Fruit fly (Drosophila melanogaster) whole organism, embryonic: ENCODE results near the gene FIG4.

Source experiments
- C15 ChIP-seq: fragments of 200-800 bp; sonication (Bioruptor generic); IDR thresholded peaks from 3 replicates; pipeline ENCODE4 v1.3.6; 2022; ENCODE audit warnings: missing biosample characterization, missing genetic modification characterization
- CG10959 ChIP-seq: fragments of 200-800 bp; sonication (Bioruptor generic); IDR thresholded peaks from 2 replicates; pipeline ENCODE4 v1.3.6; 2022; ENCODE audit warnings: missing biosample characterization, missing genetic modification characterization
- CG11504 ChIP-seq: fragments of 200-800 bp; sonication (Bioruptor generic); optimal IDR thresholded peaks from 3 replicates; lab custom pipeline; 2019; ENCODE audit warnings: missing biosample characterization, mild to moderate bottlenecking, missing genetic modification characterization, moderate library complexity
- CG11560 ChIP-seq: fragments of 200-800 bp; sonication (Bioruptor generic); IDR thresholded peaks from 3 replicates; pipeline ENCODE4 v1.3.6; 2022; ENCODE audit warnings: missing biosample characterization, missing genetic modification characterization
- CG14667 ChIP-seq: fragments of 200-800 bp; sonication (Bioruptor generic); IDR thresholded peaks from 2 replicates; pipeline ENCODE4 v1.3.6; 2022; ENCODE audit warnings: missing biosample characterization, missing genetic modification characterization
- CG15269 ChIP-seq: fragments of 200-800 bp; sonication (Bioruptor generic); optimal IDR thresholded peaks from 2 replicates; lab custom pipeline; 2018; ENCODE audit warnings: missing biosample characterization, mild to moderate bottlenecking, missing genetic modification characterization, moderate library complexity
- CG17361 ChIP-seq: fragments of 200-800 bp; sonication (Bioruptor generic); IDR thresholded peaks from 3 replicates; pipeline ENCODE4 v1.3.6; 2022; ENCODE audit warnings: missing biosample characterization, missing genetic modification characterization
- CG17829 ChIP-seq: fragments of 200-800 bp; optimal IDR thresholded peaks from 2 replicates; lab custom pipeline; 2019; ENCODE audit warnings: missing biosample characterization, mild to moderate bottlenecking, missing genetic modification characterization, moderate library complexity
- CG18262 ChIP-seq: fragments of 200-800 bp; optimal IDR thresholded peaks from 3 replicates; lab custom pipeline; 2019; ENCODE audit warnings: missing biosample characterization, mild to moderate bottlenecking, missing genetic modification characterization, moderate library complexity
- CG2129 ChIP-seq: fragments of 200-800 bp; sonication (Bioruptor generic); IDR thresholded peaks from 2 replicates; pipeline ENCODE4 v1.3.6; 2022; ENCODE audit warnings: missing biosample characterization, missing genetic modification characterization; ENCODE audit not compliant: partially characterized antibody
- CG34376 ChIP-seq: fragments of 200-800 bp; sonication (Bioruptor generic); optimal IDR thresholded peaks from 2 replicates; lab custom pipeline; 2018; ENCODE audit warnings: missing biosample characterization, mild to moderate bottlenecking, missing genetic modification characterization
- CG4820 ChIP-seq: fragments of 200-800 bp; sonication (Bioruptor generic); optimal IDR thresholded peaks from 3 replicates; lab custom pipeline; 2016; ENCODE audit warnings: missing biosample characterization, missing genetic modification characterization
- CG6254 ChIP-seq: fragments of 200-800 bp; sonication (Bioruptor generic); optimal IDR thresholded peaks from 3 replicates; lab custom pipeline; 2017; ENCODE audit warnings: mild to moderate bottlenecking, missing biosample characterization, missing genetic modification reagents, missing genetic modification characterization
- CG6689 ChIP-seq: fragments of 200-800 bp; sonication (Bioruptor generic); IDR thresholded peaks from 2 replicates; pipeline ENCODE4 v1.3.6; 2022; ENCODE audit warnings: missing biosample characterization, missing genetic modification characterization
- CG7745 ChIP-seq: fragments of 200-800 bp; sonication (Bioruptor generic); optimal IDR thresholded peaks from 2 replicates; lab custom pipeline; 2018; ENCODE audit warnings: missing biosample characterization, mild to moderate bottlenecking, missing genetic modification characterization, moderate library complexity
- CG8765 ChIP-seq: fragments of 200-800 bp; sonication (Bioruptor generic); IDR thresholded peaks from 2 replicates; pipeline ENCODE4 v1.3.6; 2022; ENCODE audit warnings: missing biosample characterization, missing genetic modification characterization
- CG8944 ChIP-seq: fragments of 200-800 bp; sonication (Bioruptor generic); optimal IDR thresholded peaks from 3 replicates; lab custom pipeline; 2016; ENCODE audit warnings: missing biosample characterization, missing genetic modification characterization
- CHES-1-like ChIP-seq: fragments of 200-800 bp; sonication (Bioruptor generic); optimal IDR thresholded peaks from 2 replicates; lab custom pipeline; 2016; ENCODE audit warnings: missing biosample characterization, missing genetic modification characterization
- CkIIα-i1 ChIP-seq: fragments of 200-800 bp; sonication (Bioruptor generic); IDR thresholded peaks from 2 replicates; pipeline ENCODE4 v1.3.6; 2022; ENCODE audit warnings: missing biosample characterization, missing genetic modification characterization
- D19A ChIP-seq: fragments of 200-800 bp; optimal IDR thresholded peaks from 3 replicates; lab custom pipeline; 2019; ENCODE audit warnings: missing biosample characterization, mild to moderate bottlenecking, missing genetic modification characterization, moderate library complexity
- Elba2 ChIP-seq: fragments of 200-800 bp; sonication (Bioruptor generic); optimal IDR thresholded peaks from 3 replicates; lab custom pipeline; 2016; ENCODE audit warnings: missing biosample characterization, missing genetic modification characterization
- GATAe ChIP-seq: fragments of 200-800 bp; sonication (Bioruptor generic); conservative IDR thresholded peaks from 2 replicates; pipeline ENCODE4 v1.3.6; 2022; ENCODE audit warnings: missing biosample characterization, missing genetic modification characterization
- Hr39 ChIP-seq: fragments of >200 bp; optimal IDR thresholded peaks from 2 replicates; lab custom pipeline; 2017
- Meics ChIP-seq: fragments of 200-800 bp; sonication (Bioruptor generic); optimal IDR thresholded peaks from 2 replicates; lab custom pipeline; 2017; ENCODE audit warnings: missing biosample characterization, mild to moderate bottlenecking, missing genetic modification characterization
- Mrtf ChIP-seq: fragments of 200-800 bp; sonication (Bioruptor generic); IDR thresholded peaks from 3 replicates; pipeline ENCODE4 v1.3.6; 2022; ENCODE audit warnings: missing biosample characterization, missing genetic modification characterization
- NC2α ChIP-seq: fragments of 200-800 bp; sonication (Bioruptor generic); optimal IDR thresholded peaks from 2 replicates; lab custom pipeline; 2016; ENCODE audit warnings: missing biosample characterization, missing genetic modification characterization
- Sox100B ChIP-seq: fragments of 200-800 bp; sonication (Bioruptor generic); optimal IDR thresholded peaks from 3 replicates; lab custom pipeline; 2018; ENCODE audit warnings: missing biosample characterization, mild to moderate bottlenecking, missing genetic modification characterization
- Sox102F ChIP-seq: fragments of 200-800 bp; sonication (Bioruptor generic); optimal IDR thresholded peaks from 2 replicates; lab custom pipeline; 2018; ENCODE audit warnings: missing biosample characterization, mild to moderate bottlenecking, missing genetic modification characterization, moderate library complexity
- aop ChIP-seq: fragments of 200-800 bp; sonication (Bioruptor generic); IDR thresholded peaks from 2 replicates; pipeline ENCODE4 v1.3.6; 2022; ENCODE audit warnings: missing biosample characterization, missing genetic modification characterization
- ase ChIP-seq: fragments of 200-800 bp; sonication (Bioruptor generic); IDR thresholded peaks from 3 replicates; pipeline ENCODE4 v1.3.6; 2022; ENCODE audit warnings: missing biosample characterization, missing genetic modification characterization
- bcd ChIP-seq: fragments of 200-800 bp; sonication (Bioruptor generic); optimal IDR thresholded peaks from 2 replicates; lab custom pipeline; 2017; ENCODE audit warnings: missing biosample characterization, mild to moderate bottlenecking, missing genetic modification characterization
- bigmax ChIP-seq: fragments of 200-800 bp; sonication (Bioruptor generic); optimal IDR thresholded peaks from 2 replicates; lab custom pipeline; 2018; ENCODE audit warnings: missing biosample characterization, mild to moderate bottlenecking, missing genetic modification characterization
- br ChIP-seq: fragments of >200 bp; optimal IDR thresholded peaks from 2 replicates; lab custom pipeline; 2017
- cad ChIP-seq: fragments of >200 bp; optimal IDR thresholded peaks from 2 replicates; lab custom pipeline; 2017; ENCODE audit warnings: missing biosample characterization, missing genetic modification characterization
- ci ChIP-seq: fragments of 200-800 bp; sonication (Bioruptor generic); IDR thresholded peaks from 3 replicates; pipeline ENCODE4 v1.3.6; 2022; ENCODE audit warnings: missing biosample characterization, missing genetic modification characterization
- crc ChIP-seq: fragments of 200-800 bp; sonication (Bioruptor generic); optimal IDR thresholded peaks from 2 replicates; lab custom pipeline; 2016; ENCODE audit warnings: missing biosample characterization, missing genetic modification characterization
- gem ChIP-seq: fragments of 200-800 bp; sonication (Bioruptor generic); optimal IDR thresholded peaks from 2 replicates; lab custom pipeline; 2019; ENCODE audit warnings: missing biosample characterization, mild to moderate bottlenecking, missing genetic modification characterization, moderate library complexity
- gfzf ChIP-seq: fragments of 200-800 bp; sonication (Bioruptor generic); optimal IDR thresholded peaks from 2 replicates; lab custom pipeline; 2016; ENCODE audit warnings: missing biosample characterization, mild to moderate bottlenecking, missing genetic modification characterization, moderate library complexity
- inv ChIP-seq: fragments of 200-800 bp; sonication (Bioruptor generic); IDR thresholded peaks from 2 replicates; pipeline ENCODE4 v1.3.6; 2022; ENCODE audit warnings: missing biosample characterization, missing genetic modification characterization; ENCODE audit not compliant: partially characterized antibody
- lmd ChIP-seq: fragments of 200-800 bp; sonication (Bioruptor generic); IDR thresholded peaks from 2 replicates; pipeline ENCODE4 v1.3.6; 2022; ENCODE audit warnings: missing biosample characterization, missing genetic modification characterization
- mld ChIP-seq: fragments of 200-800 bp; sonication (Bioruptor generic); IDR thresholded peaks from 3 replicates; pipeline ENCODE4 v1.3.6; 2022; ENCODE audit warnings: missing biosample characterization, missing genetic modification characterization; ENCODE audit not compliant: partially characterized antibody
- nom ChIP-seq: fragments of 200-800 bp; sonication (Bioruptor generic); optimal IDR thresholded peaks from 2 replicates; lab custom pipeline; 2017; ENCODE audit warnings: missing biosample characterization, missing genetic modification characterization, mild to moderate bottlenecking, moderate library complexity, missing genetic modification reagents
- org-1 ChIP-seq: fragments of 200-800 bp; sonication (Bioruptor generic); optimal IDR thresholded peaks from 2 replicates; lab custom pipeline; 2017; ENCODE audit warnings: missing biosample characterization, missing genetic modification characterization
- pita ChIP-seq: fragments of 200-800 bp; sonication (Bioruptor generic); optimal IDR thresholded peaks from 2 replicates; lab custom pipeline; 2017; ENCODE audit warnings: missing biosample characterization, mild to moderate bottlenecking, missing genetic modification characterization
- ranshi ChIP-seq: fragments of 200-800 bp; sonication (Bioruptor generic); IDR thresholded peaks from 2 replicates; pipeline ENCODE4 v1.3.6; 2022; ENCODE audit warnings: missing biosample characterization, missing genetic modification characterization
- row ChIP-seq: fragments of 200-800 bp; sonication (Bioruptor generic); IDR thresholded peaks from 3 replicates; pipeline ENCODE4 v1.3.6; 2022; ENCODE audit warnings: missing biosample characterization, missing genetic modification characterization
- sob ChIP-seq: fragments of 200-800 bp; sonication (Bioruptor generic); IDR thresholded peaks from 2 replicates; pipeline ENCODE4 v1.3.6; 2022; ENCODE audit warnings: missing biosample characterization, missing genetic modification characterization
- stwl ChIP-seq: fragments of 200-800 bp; sonication (Bioruptor generic); optimal IDR thresholded peaks from 3 replicates; lab custom pipeline; 2018; ENCODE audit warnings: missing biosample characterization, mild to moderate bottlenecking, missing genetic modification characterization, moderate library complexity
- tap ChIP-seq: fragments of 200-800 bp; optimal IDR thresholded peaks from 3 replicates; lab custom pipeline; 2019; ENCODE audit warnings: missing biosample characterization, mild to moderate bottlenecking, missing genetic modification characterization, moderate library complexity
- tgo ChIP-seq: fragments of 200-800 bp; sonication (Bioruptor generic); IDR thresholded peaks from 3 replicates; pipeline ENCODE4 v1.3.6; 2022; ENCODE audit warnings: missing biosample characterization, missing genetic modification characterization
- tio ChIP-seq: fragments of 200-800 bp; sonication (Bioruptor generic); optimal IDR thresholded peaks from 2 replicates; lab custom pipeline; 2017; ENCODE audit warnings: missing biosample characterization, missing genetic modification characterization, inconsistent platforms
- tll ChIP-seq, 2 experiments: fragments of 200-800 bp in 1 of 2; fragments of >200 bp in 1 of 2; sonication (Bioruptor generic) in 1 of 2; optimal IDR thresholded peaks; 2 replicates each; lab custom pipeline; 2017 to 2019; ENCODE audit warnings: missing biosample characterization in 2 of 2, missing genetic modification characterization in 2 of 2, mild to moderate bottlenecking in 1 of 2, moderate library complexity in 1 of 2
- wek ChIP-seq: fragments of 200-800 bp; sonication (Bioruptor generic); optimal IDR thresholded peaks from 3 replicates; lab custom pipeline; 2018; ENCODE audit warnings: missing biosample characterization, mild to moderate bottlenecking, missing genetic modification characterization, moderate library complexity

Gene FIG4

DNA sequence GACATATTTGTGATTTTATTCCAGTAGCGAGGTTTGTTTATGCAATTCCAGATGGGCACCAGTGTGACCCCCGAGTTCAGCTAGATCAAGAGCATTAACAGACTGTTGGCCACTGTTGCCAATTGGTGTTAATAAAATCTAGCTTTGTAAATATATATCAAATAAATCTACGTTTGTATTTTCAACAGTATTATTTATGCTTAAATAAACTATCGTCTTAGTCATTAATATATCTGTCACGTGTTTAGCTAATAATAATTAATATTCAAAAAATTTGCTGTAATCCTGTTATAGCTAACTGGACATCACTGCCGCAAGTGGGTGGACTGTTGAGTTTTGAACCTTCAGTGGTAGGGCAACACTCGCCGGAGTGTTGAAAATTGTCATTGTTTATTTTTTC lies 5.4 kb upstream of the FIG4 start, which contains the start of the genes mRpL27 and CG15435 (continued):
- peak; percentile 58 for TF ChIP-seq bcd
- TF ChIP-seq CG15269 (tag; lab: Kevin White, UChicago) = peak; percentile 49
- TF ChIP-seq CG34376 (GFP tag; lab: Kevin White, UChicago) = peak; percentile 31
- TF ChIP-seq D19A = no peak
- TF ChIP-seq wek = no peak
- no peak for TF ChIP-seq Hr39 (lab: Kevin White, UChicago)
- no peak for TF ChIP-seq CG6689 (GFP tag; lab: Robert Waterston, UW)
- no peak for TF ChIP-seq ci (GFP tag; lab: Robert Waterston, UW)
- no peak for TF ChIP-seq mld (GFP tag; lab: Robert Waterston, UW)
- no peak for TF ChIP-seq CG7745
- no peak for TF ChIP-seq tgo (GFP tag; lab: Robert Waterston, UW)
- no peak for TF ChIP-seq CG8944 (GFP tag; lab: Kevin White, UChicago)
- TF ChIP-seq CG14667 (GFP tag; lab: Robert Waterston, UW) = no peak
- TF ChIP-seq bigmax (GFP tag; lab: Kevin White, UChicago) = no peak
- no peak for TF ChIP-seq cad (GFP tag; lab: Kevin White, UChicago)
- no peak for TF ChIP-seq Meics (GFP tag; lab: Kevin White, UChicago)
- no peak for TF ChIP-seq CG4820
- TF ChIP-seq NC2α = no peak
- TF ChIP-seq GATAe (GFP tag; lab: Robert Waterston, UW) = no peak
- TF ChIP-seq Sox100B (GFP tag; lab: Kevin White, UChicago) = no peak
- TF ChIP-seq ase (GFP tag; lab: Robert Waterston, UW) = no peak
- TF ChIP-seq aop (GFP tag; lab: Robert Waterston, UW) = no peak
- no peak for TF ChIP-seq pita (GFP tag; lab: Kevin White, UChicago)
- peak; percentile 83 for TF ChIP-seq stwl (tag; lab: Kevin White, UChicago)
- TF ChIP-seq sob (GFP tag; lab: Robert Waterston, UW) = no peak
- no peak for TF ChIP-seq C15 (GFP tag; lab: Robert Waterston, UW)
- peak; percentile 93 for TF ChIP-seq row (GFP tag; lab: Robert Waterston, UW)
- TF ChIP-seq crc = no peak
- TF ChIP-seq CG18262 = peak; percentile 32
- TF ChIP-seq CG11504 (tag; lab: Kevin White, UChicago) = no peak
- no peak for TF ChIP-seq br (lab: Kevin White, UChicago)
- TF ChIP-seq tap (tag; lab: Kevin White, UChicago) = no peak
- TF ChIP-seq CG11560 = no peak
- TF ChIP-seq gem (tag; lab: Kevin White, UChicago) = no peak
- no peak for TF ChIP-seq CG10959
- TF ChIP-seq lmd (GFP tag; lab: Robert Waterston, UW) = no peak
- TF ChIP-seq Elba2 (GFP tag; lab: Kevin White, UChicago) = peak; percentile 22
- TF ChIP-seq CG6254 = no peak
- peak; percentile 59; the same call in 1 of the 3 replicates for TF ChIP-seq CG17361 (GFP tag; lab: Robert Waterston, UW)
- TF ChIP-seq nom (GFP tag; lab: Kevin White, UChicago) = peak; percentile 17
- TF ChIP-seq CHES-1-like (GFP tag; lab: Kevin White, UChicago) = no peak
- TF ChIP-seq tll (GFP tag; optimal IDR thresholded peaks at IDR 0.05; lab: Kevin White, UChicago) = no peak
- no peak for TF ChIP-seq org-1 (GFP tag; lab: Kevin White, UChicago)
- no peak for TF ChIP-seq Mrtf (GFP tag; lab: Robert Waterston, UW)
- TF ChIP-seq Sox102F (GFP tag; lab: Kevin White, UChicago) = no peak
- no peak for TF ChIP-seq CG2129 (GFP tag; lab: Robert Waterston, UW)
- no peak for TF ChIP-seq inv (GFP tag; lab: Robert Waterston, UW)
- TF ChIP-seq tio (GFP tag; lab: Kevin White, UChicago) = no peak
- TF ChIP-seq CG8765 (GFP tag; lab: Robert Waterston, UW) = no peak
- peak; percentile 59 for TF ChIP-seq CG17829 (tag; lab: Kevin White, UChicago)
- TF ChIP-seq gfzf (GFP tag; lab: Kevin White, UChicago) = no peak
- TF ChIP-seq CkIIα-i1 (GFP tag; lab: Robert Waterston, UW) = no peak
- TF ChIP-seq ranshi (GFP tag; lab: Robert Waterston, UW) = no peak
